Fruit fly (Drosophila melanogaster) Kc167 (cell line): ENCODE measurements around the gene CG3335.

Source experiments
- Myc ChIP-seq: fragments of >200 bp; optimal IDR thresholded peaks from 2 replicates; lab custom pipeline; 2017; ENCODE audit warnings: missing external identifiers
- Sin3A ChIP-seq: fragments of >200 bp; optimal IDR thresholded peaks from 2 replicates; lab custom pipeline; 2018; ENCODE audit warnings: missing external identifiers
- h ChIP-seq: fragments of >200 bp; optimal IDR thresholded peaks from 3 replicates; lab custom pipeline; 2018; ENCODE audit warnings: missing external identifiers
- insv ChIP-seq: fragments of >200 bp; optimal IDR thresholded peaks from 3 replicates; lab custom pipeline; 2018; ENCODE audit warnings: missing external identifiers
- psq ChIP-seq: fragments of >200 bp; optimal IDR thresholded peaks from 2 replicates; lab custom pipeline; 2017; ENCODE audit warnings: missing external identifiers
- ttk ChIP-seq: sonication (Bioruptor generic); optimal IDR thresholded peaks from 2 replicates; lab custom pipeline; 2017; ENCODE audit warnings: missing external identifiers

Gene CG3335

dm6 chr3L:9624014-9624413, at the start of gene CG3335:
TSS of gene CG3335 (plus strand) at chr3L:9624237.
- TF ChIP-seq psq (lab: Kevin White, UChicago) (no peak), Myc (lab: Kevin White, UChicago) (no peak), Sin3A (no peak), insv (lab: Kevin White, UChicago) (no peak), ttk (lab: Kevin White, UChicago) (no peak), h (lab: Kevin White, UChicago) (no peak)

DNA sequence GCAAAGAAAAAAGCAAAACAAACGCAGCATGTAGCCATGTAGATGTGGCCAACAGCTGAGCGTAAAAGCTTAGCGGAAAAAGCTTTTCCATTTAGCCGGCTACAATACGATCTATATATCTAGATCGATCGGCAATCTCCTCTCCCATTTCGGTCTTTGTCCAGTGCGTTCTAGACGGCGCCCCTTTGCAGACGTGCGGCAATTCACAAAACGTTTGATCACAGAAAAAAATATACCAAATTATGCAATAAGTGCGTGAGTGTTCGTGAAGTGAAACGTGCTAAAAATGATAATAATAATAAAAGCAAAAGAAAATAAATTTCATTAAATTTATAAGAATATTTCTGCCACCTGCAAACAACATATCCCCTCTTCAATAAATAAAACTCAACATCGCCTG, 40.6 kb upstream of the CG3335 start:
- TF ChIP-seq Sin3A (no peak), insv (lab: Kevin White, UChicago) (no peak), psq (lab: Kevin White, UChicago) (no peak), Myc (lab: Kevin White, UChicago) (no peak), h (lab: Kevin White, UChicago) (no peak), ttk (lab: Kevin White, UChicago) (no peak)

DNA sequence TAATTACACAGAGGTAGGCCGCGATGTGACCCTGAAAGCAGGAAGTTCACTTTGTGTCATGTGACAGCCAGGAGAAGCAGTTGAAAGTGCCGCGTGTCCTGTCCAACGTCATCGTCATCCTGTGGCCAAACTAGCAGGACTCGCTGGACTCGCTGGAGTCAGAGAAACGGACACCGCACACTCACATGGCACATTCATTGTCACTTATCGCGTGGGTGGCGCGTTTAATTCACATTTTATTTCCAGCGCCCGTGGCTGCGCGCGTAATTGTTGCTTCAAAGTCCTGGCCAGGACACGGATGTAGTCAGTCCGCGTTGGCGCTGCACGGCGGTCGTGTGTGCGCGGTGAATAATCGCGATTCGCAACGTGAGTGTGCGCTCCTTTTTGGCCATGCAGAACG, 26.6 kb upstream of the CG3335 start, which contains the start of gene Tmc:
Gene Tmc, plus strand, starts transcription at position 301 of the 400 bp plus-strand sequence.
- TF ChIP-seq psq (lab: Kevin White, UChicago) (no peak), Myc (lab: Kevin White, UChicago) (no peak), ttk (lab: Kevin White, UChicago) (no peak), h (lab: Kevin White, UChicago) (no peak), Sin3A (no peak), insv (lab: Kevin White, UChicago) (no peak)

DNA sequence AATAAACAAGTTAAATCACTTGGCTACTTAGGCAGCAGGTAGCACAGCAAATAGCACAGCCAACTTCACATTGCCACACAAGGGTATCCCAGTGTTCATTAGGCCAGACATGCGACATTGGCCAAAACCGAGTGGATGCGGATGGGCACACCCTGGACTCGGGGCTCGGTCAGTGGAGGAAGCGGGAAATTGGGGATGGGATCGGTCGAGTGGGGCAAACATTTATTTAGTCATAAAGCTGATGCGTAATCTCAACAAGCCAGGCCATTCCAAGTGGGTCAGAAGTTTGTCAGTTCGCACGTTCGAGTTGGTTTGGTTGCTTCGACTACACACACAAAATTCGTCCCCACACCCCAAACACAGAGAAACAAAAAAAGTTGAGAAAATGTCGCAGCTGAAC, 25.3 kb upstream of the CG3335 start, which contains the start of gene CG3222:
Gene CG3222, plus strand, starts transcription at position 301 of the 400 bp plus-strand sequence.
- no peak for TF ChIP-seq insv (lab: Kevin White, UChicago)
- TF ChIP-seq h (lab: Kevin White, UChicago) = no peak
- TF ChIP-seq Myc (lab: Kevin White, UChicago) = no peak
- no peak for TF ChIP-seq psq (lab: Kevin White, UChicago)
- TF ChIP-seq Sin3A = no peak
- no peak for TF ChIP-seq ttk (lab: Kevin White, UChicago)

DNA sequence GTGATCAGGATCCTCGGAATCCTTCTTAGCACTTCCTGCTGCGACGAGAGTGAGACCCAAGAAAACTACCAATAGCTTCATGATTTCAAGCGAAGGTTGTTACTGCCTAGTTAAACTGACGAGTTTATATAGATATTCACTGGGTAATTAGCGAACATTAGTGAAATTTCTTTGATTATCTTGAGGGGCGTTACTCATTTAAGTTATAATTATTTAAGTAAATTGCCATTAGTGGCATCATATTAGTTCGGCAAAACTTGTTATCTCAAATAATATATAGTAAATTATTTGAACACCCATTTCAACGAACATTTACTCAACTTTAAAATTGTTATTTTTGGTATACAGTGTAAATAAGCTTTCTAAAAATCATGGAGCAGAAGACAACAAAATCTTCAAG, 22.8 kb upstream of the CG3335 start, which contains the start of the genes CG3088 and CG3306:
Gene CG3088, minus strand, starts transcription at position 101 of the 400 bp plus-strand sequence.
Gene CG3306, plus strand, starts transcription at position 299 of the 400 bp plus-strand sequence.
- TF ChIP-seq insv (lab: Kevin White, UChicago) (no peak), psq (lab: Kevin White, UChicago) (no peak), Myc (lab: Kevin White, UChicago) (no peak), h (lab: Kevin White, UChicago) (no peak), Sin3A (no peak)

DNA sequence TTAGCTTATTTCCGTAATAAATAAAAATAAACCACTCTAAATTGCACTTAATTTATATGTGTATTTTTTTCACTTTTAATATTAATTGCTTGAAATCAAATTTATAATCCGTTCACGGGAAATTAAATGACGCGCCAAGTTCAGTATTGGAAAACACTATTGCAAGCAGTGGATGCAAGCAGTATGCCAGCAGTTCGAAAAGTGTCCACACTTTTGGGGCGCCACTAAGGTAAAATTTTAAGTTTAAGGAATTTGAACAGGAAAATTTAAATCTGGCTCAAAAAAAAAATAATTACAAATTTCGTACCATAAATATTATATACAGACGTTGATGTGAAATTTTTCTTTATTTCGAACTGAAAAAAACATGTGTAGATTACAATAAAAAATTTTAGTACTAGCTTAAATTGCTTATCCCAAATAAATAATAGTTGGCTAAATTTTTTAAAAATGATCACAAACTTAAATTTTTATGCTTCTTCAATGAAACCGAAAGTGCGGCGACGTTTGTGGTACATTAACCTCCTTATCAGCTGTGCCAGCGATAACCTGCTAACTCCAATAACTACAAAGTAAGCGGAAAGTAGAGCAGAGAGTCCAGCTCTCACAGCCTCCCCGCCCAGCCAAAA, 10.0 kb upstream of the CG3335 start:
- no peak for TF ChIP-seq Myc (lab: Kevin White, UChicago)
- no peak for TF ChIP-seq h (lab: Kevin White, UChicago)
- TF ChIP-seq insv (lab: Kevin White, UChicago) = no peak
- no peak for TF ChIP-seq psq (lab: Kevin White, UChicago)
- TF ChIP-seq ttk (lab: Kevin White, UChicago) = no peak
- TF ChIP-seq Sin3A = no peak

dm6 chr3L:9614589-9615442, 9.2 kb upstream of the CG3335 start, which contains the start of gene LanB2:
TSS of gene LanB2 (plus strand) at chr3L:9614914.
- TF ChIP-seq psq (lab: Kevin White, UChicago) = no peak
- no peak for TF ChIP-seq insv (lab: Kevin White, UChicago)
- no peak for TF ChIP-seq Myc (lab: Kevin White, UChicago)
- TF ChIP-seq h (lab: Kevin White, UChicago) = no peak
- TF ChIP-seq ttk (lab: Kevin White, UChicago) = no peak
- no peak for TF ChIP-seq Sin3A

- TF ChIP-seq h (lab: Kevin White, UChicago) (no peak), Sin3A (no peak), ttk (lab: Kevin White, UChicago) (no peak), psq (lab: Kevin White, UChicago) (no peak), insv (lab: Kevin White, UChicago) (no peak)
Observed at dm6 chr3L:9615443-9616141, 8.4 kb upstream of the CG3335 start.

dm6 chr3L:9628376-9628775, 4.3 kb downstream of the CG3335 start, which contains the start of gene Cyp40:
TSS of gene Cyp40 (plus strand) at chr3L:9628676.
- no peak for TF ChIP-seq ttk (lab: Kevin White, UChicago)
- no peak for TF ChIP-seq Sin3A
- TF ChIP-seq insv (lab: Kevin White, UChicago) = no peak
- no peak for TF ChIP-seq psq (lab: Kevin White, UChicago)
- no peak for TF ChIP-seq Myc (lab: Kevin White, UChicago)
- TF ChIP-seq h (lab: Kevin White, UChicago) = no peak

DNA sequence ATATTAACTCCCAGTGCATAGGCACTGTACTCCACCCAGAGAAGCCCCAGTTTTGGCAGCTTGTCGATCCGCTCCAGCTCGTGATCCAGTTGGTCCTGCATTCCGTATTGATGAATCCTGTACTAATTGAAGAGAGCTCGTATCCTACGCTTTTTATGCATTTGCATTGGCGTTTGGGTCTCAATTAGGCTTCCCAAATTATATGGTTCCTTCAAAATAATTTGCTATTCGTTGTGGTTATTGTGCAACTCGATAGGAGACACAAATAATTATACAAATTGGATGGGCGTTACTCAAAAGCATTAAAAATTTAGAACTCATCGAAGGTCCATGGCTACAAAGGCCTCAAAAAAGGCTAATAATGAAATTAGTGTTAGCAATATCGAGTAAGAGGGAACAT, 5.1 kb downstream of the CG3335 start, which contains the start of gene Or67b:
Gene Or67b, minus strand, starts transcription at position 101 of the 400 bp plus-strand sequence.
- no peak for TF ChIP-seq ttk (lab: Kevin White, UChicago)

DNA sequence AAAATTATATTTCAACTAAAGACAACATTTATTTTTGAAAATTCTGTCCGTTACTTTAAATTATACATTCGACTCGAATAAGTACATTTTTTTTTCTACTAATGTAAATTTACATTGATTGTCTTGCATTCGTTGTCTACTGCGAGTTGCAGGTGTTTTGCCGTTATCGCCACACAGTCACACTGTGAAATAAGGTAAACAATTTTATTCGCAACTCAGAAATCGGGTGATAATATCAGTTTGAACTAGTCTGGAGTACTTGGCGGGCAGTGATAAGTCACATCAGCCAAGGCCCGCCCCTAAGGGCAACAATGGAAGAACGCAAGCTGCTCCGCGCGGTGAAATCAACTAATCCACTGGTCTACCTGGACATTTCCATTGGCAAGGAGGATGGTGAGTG, 5.9 kb downstream of the CG3335 start:
- no peak for TF ChIP-seq Myc (lab: Kevin White, UChicago)
- no peak for TF ChIP-seq Sin3A
- no peak for TF ChIP-seq ttk (lab: Kevin White, UChicago)
- TF ChIP-seq insv (lab: Kevin White, UChicago) = no peak
